Worm (Caenorhabditis elegans): ENCODE data around the gene pde-4.

pde-4 gene

ce11 chrII:7642016-7642653, 8.9 kb downstream of the pde-4 start (continued):
- TF ChIP-seq Y55F3AM.14 (GFP tag; optimal IDR thresholded peaks at IDR 0.05) (peak; percentile 64), gmeb-1 (tag; optimal IDR thresholded peaks at IDR 0.05) (no peak), ceh-16 (tag; optimal IDR thresholded peaks at IDR 0.05) (no peak), ceh-82 (tag; optimal IDR thresholded peaks at IDR 0.05) (peak; percentile 46), aly-2 (tag; optimal IDR thresholded peaks at IDR 0.05) (no peak), elt-3 (tag; optimal IDR thresholded peaks at IDR 0.05) (no peak)

ce11 chrII:7640161-7640841, 10.7 kb downstream of the pde-4 start:
- no peak for TF ChIP-seq lin-39 (tag; optimal IDR thresholded peaks at IDR 0.05)
- no peak for TF ChIP-seq ceh-16 (tag; optimal IDR thresholded peaks at IDR 0.05)
- TF ChIP-seq nhr-23 (tag; optimal IDR thresholded peaks at IDR 0.05): no peak
- peak; percentile 3 for TF ChIP-seq unc-55 (GFP tag; optimal IDR thresholded peaks at IDR 0.05)
- TF ChIP-seq nhr-6 (tag; optimal IDR thresholded peaks at IDR 0.05): no peak
- no peak for TF ChIP-seq egl-27 (tag; optimal IDR thresholded peaks at IDR 0.05)
- no peak for TF ChIP-seq zag-1 (tag; optimal IDR thresholded peaks at IDR 0.05)
- TF ChIP-seq nhr-25 (tag; optimal IDR thresholded peaks at IDR 0.05): no peak
- TF ChIP-seq skn-1 (tag; optimal IDR thresholded peaks at IDR 0.05): no peak
- TF ChIP-seq C34F6.9 (tag; optimal IDR thresholded peaks at IDR 0.05): peak; percentile 29
- peak; percentile 30 for TF ChIP-seq sma-9 (GFP tag; optimal IDR thresholded peaks at IDR 0.05)
- TF ChIP-seq sma-9 (tag; optimal IDR thresholded peaks at IDR 0.05): no peak
- no peak for TF ChIP-seq snpc-4 (tag; optimal IDR thresholded peaks at IDR 0.05)
- TF ChIP-seq elt-3 (tag; optimal IDR thresholded peaks at IDR 0.05): no peak
- TF ChIP-seq lsy-2 (tag; optimal IDR thresholded peaks at IDR 0.05): peak in 1 of 2 experiments; percentile 9
- TF ChIP-seq sma-3 (GFP tag; optimal IDR thresholded peaks at IDR 0.05): no peak
- peak; percentile 19 for TF ChIP-seq nhr-129 (tag; optimal IDR thresholded peaks at IDR 0.05)
- no peak for TF ChIP-seq unc-39 (tag; optimal IDR thresholded peaks at IDR 0.05)
- TF ChIP-seq nhr-237 (tag; optimal IDR thresholded peaks at IDR 0.05): no peak
- TF ChIP-seq Y55F3AM.14 (GFP tag; optimal IDR thresholded peaks at IDR 0.05): no peak
- TF ChIP-seq mbf-1 (tag; optimal IDR thresholded peaks at IDR 0.05): no peak
- no peak for TF ChIP-seq lin-11 (tag; optimal IDR thresholded peaks at IDR 0.05)
- TF ChIP-seq elt-1 (tag; optimal IDR thresholded peaks at IDR 0.05): no peak
- no peak for TF ChIP-seq nhr-77 (tag; optimal IDR thresholded peaks at IDR 0.05)
- TF ChIP-seq sem-4 (tag; optimal IDR thresholded peaks at IDR 0.05): no peak
- TF ChIP-seq ama-1 (optimal IDR thresholded peaks at IDR 0.05): no peak
- TF ChIP-seq F13H6.1 (tag; optimal IDR thresholded peaks at IDR 0.05): peak; percentile 66
- no peak for TF ChIP-seq nhr-10 (tag; optimal IDR thresholded peaks at IDR 0.05)
- no peak for TF ChIP-seq ceh-82 (tag; optimal IDR thresholded peaks at IDR 0.05)
- no peak for TF ChIP-seq mdl-1 (tag; optimal IDR thresholded peaks at IDR 0.05)
- TF ChIP-seq dmd-4 (tag; optimal IDR thresholded peaks at IDR 0.05): no peak
- no peak for TF ChIP-seq peb-1 (tag; optimal IDR thresholded peaks at IDR 0.05)
- no peak for TF ChIP-seq fos-1 (tag; optimal IDR thresholded peaks at IDR 0.05)
- no peak for TF ChIP-seq nhr-11 (tag; optimal IDR thresholded peaks at IDR 0.05)
- no peak for TF ChIP-seq mab-5 (tag; optimal IDR thresholded peaks at IDR 0.05)
- TF ChIP-seq unc-62 (GFP tag; optimal IDR thresholded peaks at IDR 0.05): no peak
- no peak for TF ChIP-seq ztf-4 (tag; optimal IDR thresholded peaks at IDR 0.05)
- no peak for TF ChIP-seq ztf-11 (tag; optimal IDR thresholded peaks at IDR 0.05)

- TF ChIP-seq fos-1 (tag; optimal IDR thresholded peaks at IDR 0.05): peak; percentile 66
- peak; percentile 6 for TF ChIP-seq sma-9 (GFP tag; optimal IDR thresholded peaks at IDR 0.05)
- TF ChIP-seq sma-9 (tag; optimal IDR thresholded peaks at IDR 0.05): no peak
- TF ChIP-seq F13H6.1 (tag; optimal IDR thresholded peaks at IDR 0.05): no peak
- no peak for TF ChIP-seq unc-62 (GFP tag; optimal IDR thresholded peaks at IDR 0.05)
Measured at ce11 chrII:7639036-7639435, 12.0 kb downstream of the pde-4 start.

All from whole organism, L2 larva.